Worm (Caenorhabditis elegans) whole organism, L3 larva: Measurements from ENCODE around the gene R07E5.17.

Experiments used
- mdl-1 ChIP-seq: fragments of 150-350 bp; optimal IDR thresholded peaks from 2 replicates; lab custom pipeline; 2014; ENCODE audit warnings: missing biosample characterization, missing genetic modification characterization
- ztf-11 ChIP-seq: fragments of 150-350 bp; optimal IDR thresholded peaks from 2 replicates; lab custom pipeline; 2014; ENCODE audit warnings: missing biosample characterization, missing genetic modification characterization

DNA sequence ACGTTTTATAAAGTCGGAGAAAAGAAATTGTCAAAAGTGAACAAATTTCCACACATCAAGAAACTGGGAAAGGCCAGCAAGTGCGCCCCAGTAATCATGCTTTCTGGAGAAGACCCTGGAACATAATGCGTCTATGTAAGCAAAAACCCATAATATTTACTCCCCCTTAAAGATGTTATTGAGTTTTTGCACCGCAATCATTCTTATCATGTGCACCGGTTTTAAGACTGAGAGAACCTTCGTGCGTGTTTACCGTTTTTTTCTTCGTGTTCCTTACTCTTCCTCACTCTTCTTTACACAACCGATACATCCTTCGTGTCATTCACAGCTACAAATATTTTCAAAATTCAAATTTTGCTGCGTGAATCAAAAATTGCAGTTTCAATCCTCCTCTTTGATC lies 31.3 kb downstream of the R07E5.17 start:
- TF ChIP-seq ztf-11 (tag; lab: Kevin White, UChicago) (no peak), mdl-1 (tag; lab: Kevin White, UChicago) (no peak)
